Worm (Caenorhabditis elegans) whole organism, young adult: ENCODE results near the gene sdhb-1.

Experiments used
- B0336.3 ChIP-seq: fragments of 200-800 bp; sonication (Bioruptor generic); IDR thresholded peaks from 2 replicates; pipeline ENCODE4 v1.3.6; 2022; ENCODE audit warnings: missing genetic modification characterization, missing compliant biosample characterization
- D2030.7 ChIP-seq: fragments of 200-800 bp; sonication (Bioruptor generic); IDR thresholded peaks from 2 replicates; pipeline ENCODE4 v1.3.6; 2022; ENCODE audit warnings: missing genetic modification reagents, missing genetic modification characterization, missing compliant biosample characterization
- F57A8.1 ChIP-seq: fragments of 200-800 bp; sonication (Bioruptor generic); optimal IDR thresholded peaks from 2 replicates; lab custom pipeline; 2018; ENCODE audit warnings: mild to moderate bottlenecking, missing genetic modification characterization, moderate library complexity, missing compliant biosample characterization
- T26A5.8 ChIP-seq: sonication (generic microtip); optimal IDR thresholded peaks from 2 replicates; lab custom pipeline; 2016; ENCODE audit warnings: missing genetic modification characterization, missing compliant biosample characterization
- ama-1 ChIP-seq, 3 experiments: fragments of 150-350 bp in 1 of 3; sonication (generic microtip) in 2 of 3; optimal IDR thresholded peaks; 2 replicates each; lab custom pipeline; 2014 to 2018; ENCODE audit warnings: missing biosample characterization in 2 of 3, missing genetic modification characterization in 2 of 3, missing genetic modification reagents in 2 of 3
- ceh-58 ChIP-seq: fragments of 200-800 bp; sonication (Bioruptor generic); IDR thresholded peaks from 2 replicates; pipeline ENCODE4 v1.3.6; 2022; ENCODE audit warnings: missing genetic modification characterization, missing compliant biosample characterization
- die-1 ChIP-seq: sonication (generic microtip); optimal IDR thresholded peaks from 2 replicates; lab custom pipeline; 2016; ENCODE audit warnings: missing genotype, mild to moderate bottlenecking, missing genetic modification characterization, missing compliant biosample characterization
- nfyb-1 ChIP-seq: fragments of 200-800 bp; sonication (Bioruptor generic); IDR thresholded peaks from 2 replicates; pipeline ENCODE4 v1.3.6; 2022; ENCODE audit warnings: missing genetic modification reagents, missing genetic modification characterization, missing compliant biosample characterization
- sea-2 ChIP-seq: fragments of 200-800 bp; sonication (Bioruptor generic); IDR thresholded peaks from 2 replicates; pipeline ENCODE4 v1.3.6; 2022; ENCODE audit warnings: missing genetic modification characterization, missing compliant biosample characterization

DNA sequence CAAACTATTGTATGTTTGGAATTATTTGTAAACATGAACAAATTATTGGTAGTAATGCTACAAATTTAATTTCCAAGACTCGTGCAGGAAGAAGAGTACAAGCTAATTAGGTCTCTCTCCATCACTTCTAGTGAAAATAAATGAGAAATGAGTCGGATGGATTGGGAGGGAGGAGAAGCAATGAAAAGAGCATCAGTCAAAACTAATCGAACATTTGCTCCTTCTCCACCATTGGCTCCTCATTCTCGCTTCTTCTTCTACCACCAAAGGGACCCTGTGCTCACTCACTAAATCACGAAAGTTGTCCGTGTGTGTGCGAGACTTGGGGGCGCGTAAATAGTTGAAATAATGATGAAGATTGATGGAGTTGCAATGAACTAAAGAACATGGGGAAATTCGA, 45.7 kb downstream of the sdhb-1 start:
- TF ChIP-seq T26A5.8 (tag; lab: Kevin White, UChicago) (no peak), D2030.7 (GFP tag; lab: Robert Waterston, UW) (no peak), F57A8.1 (no peak), die-1 (tag; lab: Kevin White, UChicago) (no peak), ama-1 (optimal IDR thresholded peaks at IDR 0.05; lab: Kevin White, UChicago) (no peak), ama-1 (GFP tag; optimal IDR thresholded peaks at IDR 0.05; lab: Kevin White, UChicago) (no peak), sea-2 (GFP tag; lab: Robert Waterston, UW) (no peak), nfyb-1 (GFP tag; lab: Robert Waterston, UW) (no peak), ceh-58 (GFP tag; lab: Robert Waterston, UW) (no peak), B0336.3 (GFP tag; lab: Robert Waterston, UW) (no peak)
